Worm (Caenorhabditis elegans): Measurements from ENCODE around the gene atf-6.

ce11 chrX:12444423-12444822 lies 36.3 kb upstream of the atf-6 start:
- TF ChIP-seq fkh-8 (tag; optimal IDR thresholded peaks at IDR 0.05) = no peak
- no peak for TF ChIP-seq nhr-90 (tag; optimal IDR thresholded peaks at IDR 0.05; ENCODE audit: poor library complexity)
- no peak for TF ChIP-seq mep-1 (tag; optimal IDR thresholded peaks at IDR 0.05)
- TF ChIP-seq unc-86 (tag; optimal IDR thresholded peaks at IDR 0.05) = no peak
- no peak for TF ChIP-seq lir-3 (tag; optimal IDR thresholded peaks at IDR 0.05; ENCODE audit: poor library complexity)
